Worm (Caenorhabditis elegans): Measurements from ENCODE around the gene F01F1.15.

The F01F1.15 gene

DNA sequence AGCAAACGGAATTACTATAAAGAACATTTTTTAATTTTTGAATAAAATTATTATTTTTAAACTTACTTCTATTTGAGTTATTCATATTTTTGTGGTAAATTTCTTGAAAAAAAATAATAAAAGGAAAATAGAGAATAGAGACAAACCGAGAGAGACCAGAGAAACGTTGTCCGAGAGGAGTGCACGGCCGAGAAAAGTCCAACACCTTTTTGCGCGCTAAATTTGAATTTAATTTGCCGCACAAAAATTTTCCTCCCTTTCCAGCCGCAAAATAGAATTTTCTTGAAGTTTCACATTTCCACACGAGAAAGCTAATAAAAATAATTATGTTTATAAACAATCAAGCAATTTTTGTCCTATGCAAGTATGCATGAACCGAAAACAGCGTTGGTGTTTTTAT, 2.4 kb upstream of the F01F1.15 start, which contains the start of the genes F01F1.11 and F01F1.3:
F01F1.11 (minus strand) TSS at position 118 of the 400 bp plus-strand sequence.
F01F1.3 (plus strand) TSS at position 179 of the 400 bp plus-strand sequence.
- TF ChIP-seq T22C8.4 (GFP tag; IDR thresholded peaks at IDR 0.05) (no peak; the same call in 1 of the 2 replicates), flt-1 (GFP tag; IDR thresholded peaks at IDR 0.05) (no peak), tab-1 (GFP tag; IDR thresholded peaks at IDR 0.05) (no peak), ztf-23 (GFP tag; IDR thresholded peaks at IDR 0.05) (0 out of 2 replicates have a peak, but pooled peaks have one; percentile 43), klf-2 (GFP tag; conservative IDR thresholded peaks at IDR 0.05) (no peak), ref-1 (GFP tag; conservative IDR thresholded peaks at IDR 0.05) (no peak), ztf-29 (GFP tag; IDR thresholded peaks at IDR 0.05) (no peak), med-1 (GFP tag; optimal IDR thresholded peaks at IDR 0.05; ENCODE audit: insufficient read depth) (no peak), cog-1 (tag; optimal IDR thresholded peaks at IDR 0.05) (peak; percentile 13)

DNA sequence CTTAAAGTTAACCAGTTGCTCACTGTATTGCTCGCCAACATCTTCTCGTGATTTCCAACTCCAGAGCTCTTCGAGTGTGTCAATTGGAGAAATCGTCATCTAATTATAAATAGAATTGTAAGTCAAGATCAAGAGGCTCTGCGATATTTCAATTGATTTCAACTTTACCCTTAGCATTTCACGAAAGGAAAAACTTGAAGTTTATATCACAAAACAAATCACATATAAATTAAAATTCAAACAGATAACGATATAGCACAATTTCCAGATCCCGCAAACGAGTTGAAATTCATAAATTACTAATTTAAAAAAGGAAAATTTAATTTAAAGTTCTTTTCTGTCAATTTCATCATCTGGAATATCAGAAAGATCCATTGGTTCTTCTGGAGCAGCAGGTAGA, 928 bp downstream of the F01F1.15 start, which contains the start of gene eng-1:
eng-1 (minus strand) TSS at position 101 of the 400 bp plus-strand sequence.
- TF ChIP-seq med-1 (GFP tag; optimal IDR thresholded peaks at IDR 0.05; ENCODE audit: insufficient read depth) = no peak
- no peak for TF ChIP-seq ref-1 (GFP tag; conservative IDR thresholded peaks at IDR 0.05)
- no peak for TF ChIP-seq flt-1 (GFP tag; IDR thresholded peaks at IDR 0.05)
- no peak for TF ChIP-seq tab-1 (GFP tag; IDR thresholded peaks at IDR 0.05)
- no peak for TF ChIP-seq ztf-23 (GFP tag; IDR thresholded peaks at IDR 0.05)
- TF ChIP-seq cog-1 (tag; optimal IDR thresholded peaks at IDR 0.05) = no peak
- TF ChIP-seq T22C8.4 (GFP tag; IDR thresholded peaks at IDR 0.05) = no peak
- no peak for TF ChIP-seq klf-2 (GFP tag; conservative IDR thresholded peaks at IDR 0.05)
- no peak for TF ChIP-seq ztf-29 (GFP tag; IDR thresholded peaks at IDR 0.05)

DNA sequence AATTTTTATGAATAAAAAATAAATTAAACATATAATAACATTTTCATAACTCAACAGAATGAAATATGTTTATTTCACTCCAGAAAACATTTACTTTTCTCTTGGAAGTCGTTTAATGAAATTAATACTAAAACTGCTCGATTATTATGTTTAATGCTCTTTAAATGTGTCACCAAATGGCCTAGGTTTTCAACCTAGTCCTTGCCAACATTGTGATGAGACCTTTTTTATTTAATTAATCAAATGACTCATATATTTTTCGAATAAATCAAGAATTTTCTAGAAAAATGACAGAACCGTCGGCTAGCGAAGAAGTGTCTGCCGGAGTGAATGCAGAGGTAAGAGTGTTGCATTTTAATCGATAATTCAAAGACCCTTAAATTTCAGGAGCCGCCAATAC, 5.1 kb downstream of the F01F1.15 start, which contains the start of gene rabn-5:
rabn-5 (plus strand) TSS at position 284 of the 400 bp plus-strand sequence.
- no peak for TF ChIP-seq ztf-29 (GFP tag; IDR thresholded peaks at IDR 0.05)
- no peak for TF ChIP-seq ztf-23 (GFP tag; IDR thresholded peaks at IDR 0.05)

DNA sequence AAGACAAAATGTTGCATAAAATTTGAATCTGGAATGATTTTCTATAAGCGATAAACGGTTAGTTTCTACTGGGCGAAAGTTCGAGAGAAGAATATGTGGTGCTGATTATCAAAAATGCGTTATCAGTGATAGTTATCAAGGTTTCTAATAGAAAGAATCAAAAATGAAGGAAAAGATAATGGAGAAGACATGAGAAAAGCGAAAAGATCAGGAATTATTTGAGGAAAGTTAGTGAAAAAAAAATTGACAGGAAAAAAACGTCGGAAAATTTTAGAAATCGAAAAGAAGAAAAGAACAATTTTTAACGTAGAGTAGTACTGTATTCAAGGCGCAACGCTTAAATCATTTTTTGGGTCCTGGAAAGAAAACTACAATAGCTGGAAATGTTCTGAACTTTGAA, 5.6 kb downstream of the F01F1.15 start, which contains the start of gene dnpp-1:
dnpp-1 (minus strand) TSS at position 30 of the 400 bp plus-strand sequence.
- TF ChIP-seq ztf-29 (GFP tag; IDR thresholded peaks at IDR 0.05) = no peak

DNA sequence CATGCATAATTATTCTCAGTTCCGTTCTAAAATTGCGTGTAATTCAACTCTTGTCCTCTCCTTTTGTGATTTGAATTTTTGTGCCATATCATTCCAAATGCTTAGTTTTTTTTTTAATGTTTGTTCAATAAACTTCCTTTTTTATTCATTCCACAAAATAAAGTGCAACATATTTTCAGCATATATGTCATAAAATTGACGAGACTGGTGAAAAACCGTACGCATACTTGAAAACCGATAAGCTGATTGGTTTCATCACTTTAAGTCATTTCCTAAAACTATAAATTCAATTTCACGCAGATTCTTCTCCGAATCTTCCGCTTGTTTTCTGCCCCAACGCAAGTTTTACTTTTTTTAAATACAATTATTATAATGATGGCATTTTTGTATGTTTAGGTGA, 10.3 kb downstream of the F01F1.15 start, which contains the start of gene dpf-4:
dpf-4 (plus strand) TSS at position 301 of the 400 bp plus-strand sequence.
- TF ChIP-seq T22C8.4 (GFP tag; IDR thresholded peaks at IDR 0.05) (no peak), ztf-29 (GFP tag; IDR thresholded peaks at IDR 0.05) (no peak), cog-1 (tag; optimal IDR thresholded peaks at IDR 0.05) (no peak), ztf-23 (GFP tag; IDR thresholded peaks at IDR 0.05) (no peak), med-1 (GFP tag; optimal IDR thresholded peaks at IDR 0.05; ENCODE audit: insufficient read depth) (no peak), tab-1 (GFP tag; IDR thresholded peaks at IDR 0.05) (no peak), ref-1 (GFP tag; conservative IDR thresholded peaks at IDR 0.05) (no peak), klf-2 (GFP tag; conservative IDR thresholded peaks at IDR 0.05) (no peak), flt-1 (GFP tag; IDR thresholded peaks at IDR 0.05) (no peak)

DNA sequence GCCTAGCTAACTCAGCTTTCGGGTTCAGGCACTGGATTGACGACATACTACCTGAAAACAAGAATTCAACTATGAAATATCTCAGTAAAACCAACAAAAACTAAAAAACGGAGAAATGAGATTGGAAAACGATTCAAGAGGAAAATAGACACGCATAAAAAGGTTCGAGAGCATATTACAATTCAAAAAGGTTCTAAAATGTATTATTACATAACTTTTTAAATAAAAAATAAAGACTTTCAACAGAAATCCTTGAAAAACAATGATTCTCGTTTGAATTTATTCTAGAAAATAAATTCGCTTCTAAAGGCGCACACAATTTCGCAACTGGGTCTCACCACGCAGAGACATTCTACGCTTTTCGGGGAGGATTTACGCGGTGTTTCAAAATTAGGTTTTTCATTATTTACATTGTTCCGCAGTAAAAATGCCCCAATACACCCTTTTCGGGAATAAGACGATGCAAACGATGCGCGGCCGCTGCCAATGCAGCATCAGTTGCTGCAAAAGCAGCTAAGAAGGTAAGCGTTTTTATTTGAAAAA, 13.6 kb downstream of the F01F1.15 start, which contains the start of the genes cct-6 and alh-9:
cct-6 (minus strand) TSS at position 51 of the 543 bp plus-strand sequence.
alh-9 (plus strand) TSS at position 382 of the 543 bp plus-strand sequence.
- peak; percentile 72 for TF ChIP-seq cog-1 (tag; optimal IDR thresholded peaks at IDR 0.05)
- no peak for TF ChIP-seq ztf-23 (GFP tag; IDR thresholded peaks at IDR 0.05)

DNA sequence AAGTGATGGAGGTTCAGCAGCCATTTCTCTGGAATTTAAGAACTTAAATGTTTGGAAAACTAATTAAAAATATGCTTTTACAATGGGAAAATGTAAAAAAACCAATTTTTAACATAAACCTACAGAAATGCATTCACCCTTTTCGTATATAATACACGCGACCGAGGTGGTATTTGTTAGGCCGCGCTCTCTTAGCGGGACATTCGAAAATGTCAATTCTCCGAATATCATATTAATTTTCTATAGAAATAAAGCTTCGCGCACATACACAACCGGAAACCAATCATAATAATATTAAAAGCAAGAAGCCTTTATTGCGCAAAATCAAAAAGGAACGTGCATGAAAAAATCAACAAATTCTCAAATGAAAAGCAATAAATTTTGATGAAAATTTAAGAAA, 16.1 kb downstream of the F01F1.15 start, which contains the start of gene ddx-23:
ddx-23 (minus strand) TSS at position 30 of the 400 bp plus-strand sequence.
- no peak for TF ChIP-seq med-1 (GFP tag; optimal IDR thresholded peaks at IDR 0.05; ENCODE audit: insufficient read depth)
- 0 out of 2 replicates have a peak, but pooled peaks have one; percentile 11 for TF ChIP-seq ztf-23 (GFP tag; IDR thresholded peaks at IDR 0.05)
- TF ChIP-seq ztf-29 (GFP tag; IDR thresholded peaks at IDR 0.05) = no peak
- TF ChIP-seq cog-1 (tag; optimal IDR thresholded peaks at IDR 0.05) = no peak
- no peak for TF ChIP-seq flt-1 (GFP tag; IDR thresholded peaks at IDR 0.05)

DNA sequence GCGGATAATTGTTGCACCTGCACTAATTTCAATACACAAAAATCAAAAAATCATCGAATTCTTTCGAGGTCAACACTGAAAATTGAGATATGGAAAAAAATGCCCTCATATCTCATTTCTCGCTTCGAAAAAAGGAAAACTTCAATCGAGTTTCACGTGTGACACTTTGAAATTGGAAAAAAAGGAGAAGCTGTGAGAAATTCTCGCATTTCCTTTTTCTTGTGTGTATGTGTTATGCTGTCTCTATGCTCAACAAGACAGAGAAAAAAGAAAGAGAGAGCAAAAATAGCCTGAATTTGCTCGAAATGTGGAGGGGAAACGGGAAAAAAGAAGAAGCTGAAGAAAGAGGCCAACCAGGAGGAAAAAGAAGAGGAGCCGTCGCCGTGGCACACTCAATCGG, 22.9 kb downstream of the F01F1.15 start:
- TF ChIP-seq tab-1 (GFP tag; IDR thresholded peaks at IDR 0.05) (no peak), flt-1 (GFP tag; IDR thresholded peaks at IDR 0.05) (no peak), ref-1 (GFP tag; conservative IDR thresholded peaks at IDR 0.05) (no peak), ztf-29 (GFP tag; IDR thresholded peaks at IDR 0.05) (no peak), ztf-23 (GFP tag; IDR thresholded peaks at IDR 0.05) (no peak), T22C8.4 (GFP tag; IDR thresholded peaks at IDR 0.05) (no peak), klf-2 (GFP tag; conservative IDR thresholded peaks at IDR 0.05) (no peak), cog-1 (tag; optimal IDR thresholded peaks at IDR 0.05) (no peak)

DNA sequence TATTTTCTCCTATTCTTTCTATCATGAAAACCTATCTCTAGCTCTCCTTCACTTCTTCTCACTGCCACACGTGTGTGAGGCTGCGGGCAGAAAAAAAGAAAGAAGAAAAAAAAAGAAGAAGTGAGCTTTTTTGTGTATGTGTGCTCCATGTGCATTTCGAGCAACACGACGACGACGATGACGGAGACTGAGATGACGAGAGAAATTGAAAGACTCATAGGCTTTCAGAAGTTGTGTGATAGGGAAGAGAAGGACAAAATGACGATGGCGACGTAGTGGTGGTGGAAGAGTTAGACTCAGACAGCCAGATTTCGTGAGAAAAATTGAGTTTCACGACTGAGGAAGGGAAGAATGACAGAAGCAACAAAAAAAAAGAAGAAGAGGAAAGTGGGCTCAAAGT, 23.8 kb downstream of the F01F1.15 start:
- TF ChIP-seq ref-1 (GFP tag; conservative IDR thresholded peaks at IDR 0.05) (no peak), ztf-23 (GFP tag; IDR thresholded peaks at IDR 0.05) (no peak), cog-1 (tag; optimal IDR thresholded peaks at IDR 0.05) (no peak), flt-1 (GFP tag; IDR thresholded peaks at IDR 0.05) (no peak), ztf-29 (GFP tag; IDR thresholded peaks at IDR 0.05) (no peak), med-1 (GFP tag; optimal IDR thresholded peaks at IDR 0.05; ENCODE audit: insufficient read depth) (no peak), tab-1 (GFP tag; IDR thresholded peaks at IDR 0.05) (no peak), klf-2 (GFP tag; conservative IDR thresholded peaks at IDR 0.05) (no peak)

DNA sequence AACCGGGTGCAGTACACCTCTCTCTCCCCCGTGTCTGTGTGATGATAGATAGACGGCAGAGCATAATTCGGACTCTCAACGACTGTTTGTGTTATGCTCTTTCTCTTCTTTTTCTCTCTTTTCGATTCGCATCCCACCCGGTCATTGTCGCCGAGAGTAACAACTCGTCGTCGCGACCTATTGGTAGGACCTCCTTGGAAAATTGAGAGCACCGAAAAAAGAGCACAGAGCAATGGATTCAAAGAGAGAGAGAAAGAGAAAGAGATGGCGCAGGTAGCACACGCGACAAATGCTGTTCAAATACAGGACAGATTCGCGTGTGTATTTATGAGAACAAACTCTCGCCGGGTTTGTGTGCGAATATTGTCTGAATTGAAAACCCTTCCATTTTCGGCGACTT, 25.7 kb downstream of the F01F1.15 start:
- TF ChIP-seq ztf-29 (GFP tag; IDR thresholded peaks at IDR 0.05) = no peak
- TF ChIP-seq flt-1 (GFP tag; IDR thresholded peaks at IDR 0.05) = no peak
- no peak for TF ChIP-seq cog-1 (tag; optimal IDR thresholded peaks at IDR 0.05)
- no peak for TF ChIP-seq T22C8.4 (GFP tag; IDR thresholded peaks at IDR 0.05)
- no peak for TF ChIP-seq med-1 (GFP tag; optimal IDR thresholded peaks at IDR 0.05; ENCODE audit: insufficient read depth)
